Fruit fly (Drosophila melanogaster): Measurements from ENCODE around the gene CG13946.

CG13946 gene

dm6 chr2L:825768-826263 lies 49.5 kb downstream of the CG13946 start, which contains the start of the genes CG3862 and dock:
Gene CG3862, minus strand, starts transcription at chr2L:825861.
Gene dock, plus strand, starts transcription at chr2L:825969.
- peak; percentile 20 for TF ChIP-seq pdm3 (GFP tag; optimal IDR thresholded peaks at IDR 0.05)
- no peak for TF ChIP-seq CG4318 (GFP tag; optimal IDR thresholded peaks at IDR 0.05)
- TF ChIP-seq CG15336 (GFP tag; IDR thresholded peaks at IDR 0.05): peak; percentile 21; the same call in 1 of the 2 replicates
- TF ChIP-seq CG11294 (GFP tag; IDR thresholded peaks at IDR 0.05): no peak
- TF ChIP-seq CG6163 (GFP tag; IDR thresholded peaks at IDR 0.05): peak; percentile 59; the same call in 1 of the 3 replicates
- TF ChIP-seq Eip75B (GFP tag; optimal IDR thresholded peaks at IDR 0.05): peak; percentile 59
- TF ChIP-seq Lpt (GFP tag; optimal IDR thresholded peaks at IDR 0.05): peak; percentile 12
- TF ChIP-seq eg (GFP tag; IDR thresholded peaks at IDR 0.05): peak; percentile 34; the same call in 1 of the 3 replicates
- peak; percentile 13 for TF ChIP-seq dsx (GFP tag; optimal IDR thresholded peaks at IDR 0.05; ENCODE audit: poor library complexity, severe bottlenecking)
- peak; percentile 70 for TF ChIP-seq vri (GFP tag; optimal IDR thresholded peaks at IDR 0.05)
- no peak for TF ChIP-seq CG9139 (GFP tag; optimal IDR thresholded peaks at IDR 0.05)
- peak; percentile 6 for TF ChIP-seq CG6792 (GFP tag; optimal IDR thresholded peaks at IDR 0.05)
- TF ChIP-seq Gug (GFP tag; IDR thresholded peaks at IDR 0.05): no peak
- TF ChIP-seq esn (GFP tag; optimal IDR thresholded peaks at IDR 0.05): peak; percentile 54
- peak in 1 of 2 experiments; percentile 33 for TF ChIP-seq ss (GFP tag; optimal IDR thresholded peaks at IDR 0.05)
- peak; percentile 29 for TF ChIP-seq lz (GFP tag; optimal IDR thresholded peaks at IDR 0.05)
- TF ChIP-seq fkh (GFP tag; optimal IDR thresholded peaks at IDR 0.05): peak; percentile 66
- no peak for TF ChIP-seq Met (GFP tag; optimal IDR thresholded peaks at IDR 0.05)
- no peak for TF ChIP-seq dac (GFP tag; optimal IDR thresholded peaks at IDR 0.05)
- peak; percentile 32 for TF ChIP-seq CG3919 (GFP tag; optimal IDR thresholded peaks at IDR 0.05)
- TF ChIP-seq Sox14 (GFP tag; optimal IDR thresholded peaks at IDR 0.05): peak; percentile 60
- TF ChIP-seq CG6854 (GFP tag; optimal IDR thresholded peaks at IDR 0.05): peak; percentile 35
- TF ChIP-seq CG8119 (GFP tag; IDR thresholded peaks at IDR 0.05): peak; percentile 30; the same call in 1 of the 3 replicates
- TF ChIP-seq topi (GFP tag; optimal IDR thresholded peaks at IDR 0.05): peak; percentile 38
- peak; percentile 13 for TF ChIP-seq achi (GFP tag; optimal IDR thresholded peaks at IDR 0.05)
- peak; percentile 32 for TF ChIP-seq CG16779 (tag; optimal IDR thresholded peaks at IDR 0.05)
- TF ChIP-seq Eip78C (GFP tag): peak; percentile 86
- TF ChIP-seq CG3032 (tag; optimal IDR thresholded peaks at IDR 0.05): no peak
- TF ChIP-seq OdsH (GFP tag; optimal IDR thresholded peaks at IDR 0.05): no peak
- TF ChIP-seq svp (GFP tag): peak; percentile 60
- TF ChIP-seq salr (GFP tag; optimal IDR thresholded peaks at IDR 0.05): no peak
- peak; percentile 33 for TF ChIP-seq cyc (GFP tag; optimal IDR thresholded peaks at IDR 0.05)
- TF ChIP-seq CG6808 (GFP tag; optimal IDR thresholded peaks at IDR 0.05): peak; percentile 55
- no peak for TF ChIP-seq CG8632 (GFP tag; optimal IDR thresholded peaks at IDR 0.05)
- no peak for TF ChIP-seq Hr39 (GFP tag; optimal IDR thresholded peaks at IDR 0.05)
- no peak for TF ChIP-seq Eip93F (GFP tag; optimal IDR thresholded peaks at IDR 0.05)
- peak; percentile 26 for TF ChIP-seq CG1621 (tag; optimal IDR thresholded peaks at IDR 0.05)
- peak; percentile 9 for TF ChIP-seq CG10669 (GFP tag; optimal IDR thresholded peaks at IDR 0.05)
- TF ChIP-seq Sox15 (GFP tag; optimal IDR thresholded peaks at IDR 0.05): no peak
- peak; percentile 21 for TF ChIP-seq CG32006 (GFP tag; optimal IDR thresholded peaks at IDR 0.05)
- peak; percentile 41 for TF ChIP-seq CG31627 (GFP tag; optimal IDR thresholded peaks at IDR 0.05)
- TF ChIP-seq Ets21C (GFP tag; optimal IDR thresholded peaks at IDR 0.05): peak; percentile 14

DNA sequence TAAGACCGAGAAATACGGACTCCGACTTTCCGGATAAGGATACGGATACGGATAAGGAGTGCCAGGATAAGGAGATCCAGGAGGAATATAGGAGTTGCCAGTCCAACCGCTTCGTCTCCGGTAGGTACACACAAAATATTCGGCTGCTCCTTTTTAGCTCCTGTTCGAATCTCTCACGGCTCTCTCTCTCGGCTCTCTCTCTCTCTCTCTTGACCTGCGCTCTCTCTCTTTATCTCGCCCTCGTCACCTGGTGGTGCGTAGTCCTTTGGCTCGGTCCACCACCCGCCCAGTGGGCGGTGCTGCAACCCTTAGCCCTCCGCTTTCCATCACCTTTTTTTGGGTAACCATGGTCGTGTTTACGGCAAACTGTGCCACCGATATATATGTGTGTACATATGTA lies 50.1 kb downstream of the CG13946 start:
- no peak for TF ChIP-seq Hr38 (GFP tag; optimal IDR thresholded peaks at IDR 0.05)
- TF ChIP-seq lz (GFP tag; optimal IDR thresholded peaks at IDR 0.05): no peak
- no peak for TF ChIP-seq CG4318 (GFP tag; optimal IDR thresholded peaks at IDR 0.05)
- no peak for TF ChIP-seq Met (GFP tag; optimal IDR thresholded peaks at IDR 0.05)
- no peak for TF ChIP-seq CG10669 (GFP tag; optimal IDR thresholded peaks at IDR 0.05)
- TF ChIP-seq Hr39 (GFP tag; optimal IDR thresholded peaks at IDR 0.05): no peak
